Worm (Caenorhabditis elegans) whole organism, young adult: ENCODE measurements around the gene clec-252.

Experiments
- D2030.7 ChIP-seq: fragments of 200-800 bp; sonication (Bioruptor generic); IDR thresholded peaks from 2 replicates; pipeline ENCODE4 v1.3.6; 2022; ENCODE audit warnings: missing genetic modification reagents, missing genetic modification characterization, missing compliant biosample characterization
- F22D6.2 ChIP-seq: sonication (generic microtip); optimal IDR thresholded peaks from 2 replicates; lab custom pipeline; 2016; ENCODE audit warnings: mild to moderate bottlenecking, missing genetic modification characterization, missing compliant biosample characterization
- F23B12.7 ChIP-seq: sonication (generic microtip); optimal IDR thresholded peaks from 2 replicates; lab custom pipeline; 2017; ENCODE audit warnings: missing genetic modification characterization, mild to moderate bottlenecking, missing compliant biosample characterization, antibody characterized with exemption, moderate library complexity; ENCODE audit not compliant: insufficient read depth
- F55B11.4 ChIP-seq: sonication (generic microtip); optimal IDR thresholded peaks from 2 replicates; lab custom pipeline; 2016; ENCODE audit warnings: missing compliant biosample characterization, missing genetic modification characterization, borderline replicate concordance; ENCODE audit not compliant: insufficient read depth
- F57A8.1 ChIP-seq: fragments of 200-800 bp; sonication (Bioruptor generic); optimal IDR thresholded peaks from 2 replicates; lab custom pipeline; 2018; ENCODE audit warnings: mild to moderate bottlenecking, missing genetic modification characterization, moderate library complexity, missing compliant biosample characterization
- Y53F4B.3 ChIP-seq: fragments of 200-800 bp; sonication (Bioruptor generic); IDR thresholded peaks from 2 replicates; pipeline ENCODE4 v1.3.6; 2022; ENCODE audit warnings: missing genetic modification reagents, missing genetic modification characterization, missing compliant biosample characterization
- Y67H2A.10 ChIP-seq: fragments of 200-800 bp; sonication (Bioruptor generic); conservative IDR thresholded peaks from 2 replicates; pipeline ENCODE4 v1.3.6; 2022; ENCODE audit warnings: missing genetic modification reagents, missing genetic modification characterization, missing compliant biosample characterization
- Y95B8A.8 ChIP-seq: fragments of 200-800 bp; sonication (Bioruptor generic); IDR thresholded peaks from 2 replicates; pipeline ENCODE4 v1.3.6; 2022; ENCODE audit warnings: missing genetic modification reagents, missing genetic modification characterization, missing compliant biosample characterization
- ama-1 ChIP-seq, 3 experiments: fragments of 150-350 bp in 1 of 3; sonication (generic microtip) in 2 of 3; optimal IDR thresholded peaks; 2 replicates each; lab custom pipeline; 2014 to 2018; ENCODE audit warnings: missing biosample characterization in 2 of 3, missing genetic modification characterization in 2 of 3, missing genetic modification reagents in 2 of 3
- aptf-3 ChIP-seq: fragments of 200-800 bp; sonication (Bioruptor generic); IDR thresholded peaks from 2 replicates; pipeline ENCODE4 v1.3.6; 2022; ENCODE audit warnings: missing genetic modification characterization, missing compliant biosample characterization
- athp-1 ChIP-seq: sonication (generic microtip); optimal IDR thresholded peaks from 2 replicates; lab custom pipeline; 2017; ENCODE audit warnings: mild to moderate bottlenecking, missing genetic modification characterization, missing compliant biosample characterization
- attf-3 ChIP-seq: fragments of 200-800 bp; sonication (Bioruptor generic); conservative IDR thresholded peaks from 2 replicates; pipeline ENCODE4 v1.3.6; 2022; ENCODE audit warnings: missing genetic modification reagents, missing genetic modification characterization, missing compliant biosample characterization
- bed-1 ChIP-seq: fragments of 200-800 bp; sonication (Bioruptor generic); IDR thresholded peaks from 2 replicates; pipeline ENCODE4 v1.3.6; 2022; ENCODE audit warnings: missing genetic modification reagents, missing genetic modification characterization, missing compliant biosample characterization
- cebp-1 ChIP-seq, 2 experiments: fragments of 200-800 bp in 1 of 2; sonication (Bioruptor generic) in 1 of 2; sonication (generic microtip) in 1 of 2; IDR thresholded peaks in 1 of 2; optimal IDR thresholded peaks in 1 of 2; 2 replicates each; pipeline versions ENCODE4 v1.3.6 to Lab custom; 2017 to 2022; ENCODE audit warnings: missing compliant biosample characterization in 2 of 2, missing genetic modification characterization in 2 of 2, mild to moderate bottlenecking in 1 of 2, missing genetic modification reagents in 1 of 2, moderate library complexity in 1 of 2
- ceh-100 ChIP-seq: fragments of 200-800 bp; sonication (Bioruptor generic); IDR thresholded peaks from 2 replicates; pipeline ENCODE4 v1.3.6; 2022; ENCODE audit warnings: missing genetic modification reagents, missing genetic modification characterization, missing compliant biosample characterization
- ceh-58 ChIP-seq: fragments of 200-800 bp; sonication (Bioruptor generic); IDR thresholded peaks from 2 replicates; pipeline ENCODE4 v1.3.6; 2022; ENCODE audit warnings: missing genetic modification characterization, missing compliant biosample characterization
- ceh-79 ChIP-seq: sonication (generic microtip); optimal IDR thresholded peaks from 2 replicates; lab custom pipeline; 2017; ENCODE audit warnings: mild to moderate bottlenecking, missing genetic modification characterization, missing compliant biosample characterization
- ceh-91 ChIP-seq: fragments of 200-800 bp; sonication (Bioruptor generic); IDR thresholded peaks from 2 replicates; pipeline ENCODE4 v1.3.6; 2022; ENCODE audit warnings: missing genetic modification reagents, missing genetic modification characterization, missing compliant biosample characterization
- egrh-3 ChIP-seq: fragments of 200-800 bp; sonication (Bioruptor generic); IDR thresholded peaks from 2 replicates; pipeline ENCODE4 v1.3.6; 2022; ENCODE audit warnings: missing genetic modification reagents, missing genetic modification characterization, missing compliant biosample characterization
- hlh-26 ChIP-seq: fragments of 200-800 bp; sonication (Bioruptor generic); conservative IDR thresholded peaks from 2 replicates; pipeline ENCODE4 v1.3.6; 2022; ENCODE audit warnings: missing genetic modification reagents, missing genetic modification characterization, missing compliant biosample characterization
- hmg-20 ChIP-seq: fragments of 200-800 bp; sonication (Bioruptor generic); IDR thresholded peaks from 2 replicates; pipeline ENCODE4 v1.3.6; 2022; ENCODE audit warnings: missing genetic modification reagents, missing genetic modification characterization, missing compliant biosample characterization
- lag-1 ChIP-seq: fragments of 200-800 bp; sonication (Bioruptor generic); IDR thresholded peaks from 2 replicates; pipeline ENCODE4 v1.3.6; 2022; ENCODE audit warnings: missing genetic modification reagents, missing genetic modification characterization, missing compliant biosample characterization
- lsl-1 ChIP-seq: fragments of 200-800 bp; sonication (Bioruptor generic); optimal IDR thresholded peaks from 2 replicates; lab custom pipeline; 2018; ENCODE audit warnings: mild to moderate bottlenecking, missing genetic modification characterization, moderate library complexity, missing compliant biosample characterization
- madf-6 ChIP-seq: fragments of 200-800 bp; sonication (Bioruptor generic); IDR thresholded peaks from 2 replicates; pipeline ENCODE4 v1.3.6; 2022; ENCODE audit warnings: missing genetic modification reagents, missing genetic modification characterization, missing compliant biosample characterization
- mcd-1 ChIP-seq: fragments of 200-800 bp; sonication (Bioruptor generic); IDR thresholded peaks from 2 replicates; pipeline ENCODE4 v1.3.6; 2022; ENCODE audit warnings: missing genetic modification reagents, missing genetic modification characterization, missing compliant biosample characterization
- nfya-1 ChIP-seq: sonication (generic microtip); optimal IDR thresholded peaks from 2 replicates; lab custom pipeline; 2017; ENCODE audit warnings: antibody characterized with exemption, missing compliant biosample characterization, missing genetic modification characterization, borderline replicate concordance; ENCODE audit not compliant: insufficient read depth
- nhr-120 ChIP-seq: fragments of 200-800 bp; sonication (Bioruptor generic); IDR thresholded peaks from 2 replicates; pipeline ENCODE4 v1.3.6; 2022; ENCODE audit warnings: missing genetic modification characterization, missing compliant biosample characterization
- nhr-80 ChIP-seq: sonication (generic microtip); optimal IDR thresholded peaks from 2 replicates; lab custom pipeline; 2016; ENCODE audit warnings: missing genetic modification characterization, missing compliant biosample characterization
- sea-2 ChIP-seq: fragments of 200-800 bp; sonication (Bioruptor generic); IDR thresholded peaks from 2 replicates; pipeline ENCODE4 v1.3.6; 2022; ENCODE audit warnings: missing genetic modification characterization, missing compliant biosample characterization
- snpc-3.4 ChIP-seq: sonication (generic microtip); optimal IDR thresholded peaks from 2 replicates; lab custom pipeline; 2017; ENCODE audit warnings: missing genetic modification characterization, mild to moderate bottlenecking, missing compliant biosample characterization, antibody characterized with exemption, moderate library complexity, missing genotype, missing genetic modification reagents
- somi-1 ChIP-seq: fragments of 200-800 bp; sonication (Bioruptor generic); optimal IDR thresholded peaks from 2 replicates; lab custom pipeline; 2018; ENCODE audit warnings: mild to moderate bottlenecking, missing genetic modification characterization, missing compliant biosample characterization
- zfh-2 ChIP-seq: fragments of 200-800 bp; sonication (Bioruptor generic); conservative IDR thresholded peaks from 2 replicates; pipeline ENCODE4 v1.3.6; 2022; ENCODE audit warnings: missing genetic modification reagents, missing genetic modification characterization, missing compliant biosample characterization
- ztf-28 ChIP-seq: fragments of 200-800 bp; sonication (Bioruptor generic); IDR thresholded peaks from 2 replicates; pipeline ENCODE4 v1.3.6; 2022; ENCODE audit warnings: missing genetic modification reagents, missing genetic modification characterization, missing compliant biosample characterization

The clec-252 gene

DNA sequence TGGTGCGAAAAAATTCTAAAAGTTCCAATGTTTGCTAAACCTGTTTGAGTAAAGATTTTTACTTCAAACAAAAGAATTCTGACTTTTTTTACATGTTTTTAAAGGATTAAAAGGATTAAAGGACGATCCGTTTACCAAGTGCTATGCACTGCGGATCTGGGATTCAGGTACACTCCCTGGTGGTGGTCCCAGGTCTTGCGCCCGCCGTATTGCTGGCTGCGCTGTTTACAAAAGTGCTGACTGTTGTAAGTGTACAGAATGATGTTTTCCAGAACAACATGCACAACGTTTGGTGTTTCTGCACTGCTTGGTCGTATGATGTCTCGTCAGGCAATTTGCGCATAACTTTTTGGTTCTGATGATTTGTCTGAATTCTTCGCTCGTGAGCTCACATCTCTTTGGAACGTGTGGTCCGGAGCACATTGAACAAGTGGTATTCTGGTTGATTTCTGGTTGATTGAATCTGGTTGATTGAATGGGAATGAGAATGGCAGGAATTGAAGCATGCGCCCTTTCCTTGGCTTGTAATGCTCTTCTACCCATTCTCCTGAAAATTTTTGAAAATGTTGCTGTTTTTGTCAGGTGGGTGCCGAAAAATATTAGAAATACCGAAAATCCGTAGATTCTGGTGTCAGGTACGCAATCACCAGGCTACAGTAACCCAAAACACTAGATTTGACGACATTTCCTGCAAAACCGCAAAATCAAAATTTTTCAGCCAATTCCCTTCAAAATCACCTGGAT, 43.1 kb downstream of the clec-252 start:
- TF ChIP-seq F22D6.2 (tag; lab: Kevin White, UChicago) (no peak), ama-1 (optimal IDR thresholded peaks at IDR 0.05; lab: Kevin White, UChicago) (no peak), ama-1 (GFP tag; optimal IDR thresholded peaks at IDR 0.05; lab: Kevin White, UChicago) (no peak), somi-1 (peak; percentile 20), hmg-20 (GFP tag; lab: Robert Waterston, UW) (no peak), nhr-80 (no peak), aptf-3 (GFP tag; lab: Robert Waterston, UW) (peak; percentile 56; the same call in 1 of the 2 replicates), D2030.7 (GFP tag; lab: Robert Waterston, UW) (no peak), snpc-3.4 (tag; lab: Kevin White, UChicago) (no peak), bed-1 (0 out of 2 replicates have a peak, but pooled peaks have one; percentile 37), ceh-79 (tag; lab: Kevin White, UChicago) (no peak), nhr-120 (GFP tag; lab: Robert Waterston, UW) (0 out of 2 replicates have a peak, but pooled peaks have one; percentile 65), hlh-26 (no peak), F55B11.4 (tag; lab: Kevin White, UChicago) (no peak), nfya-1 (tag; lab: Kevin White, UChicago) (peak; percentile 66), F57A8.1 (GFP tag; lab: Kevin White, UChicago) (no peak), cebp-1 (GFP tag; IDR thresholded peaks at IDR 0.05; lab: Robert Waterston, UW) (no peak), cebp-1 (tag; optimal IDR thresholded peaks at IDR 0.05; lab: Kevin White, UChicago) (no peak), ceh-91 (GFP tag; lab: Robert Waterston, UW) (no peak), mcd-1 (GFP tag; lab: Robert Waterston, UW) (0 out of 2 replicates have a peak, but pooled peaks have one; percentile 35), lag-1 (GFP tag; lab: Robert Waterston, UW) (0 out of 2 replicates have a peak, but pooled peaks have one; percentile 39), sea-2 (GFP tag; lab: Robert Waterston, UW) (no peak), zfh-2 (GFP tag; lab: Robert Waterston, UW) (no peak), attf-3 (GFP tag; lab: Robert Waterston, UW) (no peak), athp-1 (tag; lab: Kevin White, UChicago) (no peak), egrh-3 (GFP tag; lab: Robert Waterston, UW) (no peak), F23B12.7 (no peak), ceh-58 (GFP tag; lab: Robert Waterston, UW) (peak; percentile 88), madf-6 (GFP tag; lab: Robert Waterston, UW) (no peak)

DNA sequence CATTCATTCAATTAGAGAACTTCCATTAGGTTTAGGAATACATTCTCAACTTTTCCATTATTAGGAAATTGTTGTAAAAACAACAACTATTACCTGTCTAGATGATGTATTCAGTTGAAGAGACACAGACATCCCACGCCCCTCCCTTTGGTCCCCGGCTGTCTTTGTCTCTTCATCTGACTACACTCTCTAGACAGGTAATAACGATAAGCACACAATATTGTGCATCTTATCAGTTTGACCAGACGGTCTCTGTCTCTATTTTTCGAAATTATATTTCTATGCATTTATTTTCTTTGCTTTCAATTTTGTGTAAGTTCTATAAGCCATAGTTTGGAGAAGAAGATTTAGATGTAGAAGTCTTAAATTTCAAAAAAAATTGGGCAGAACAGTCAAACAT, 47.3 kb downstream of the clec-252 start, which contains the start of gene Y69H2.9:
Y69H2.9 (plus strand) TSS at position 233 of the 400 bp plus-strand sequence.
- no peak for TF ChIP-seq Y67H2A.10 (GFP tag; lab: Robert Waterston, UW)
- no peak for TF ChIP-seq Y95B8A.8 (GFP tag; lab: Robert Waterston, UW)
- TF ChIP-seq attf-3 (GFP tag; lab: Robert Waterston, UW): 0 out of 2 replicates have a peak, but pooled peaks have one; percentile 22
- TF ChIP-seq Y53F4B.3: no peak
- peak; percentile 78 for TF ChIP-seq nhr-80
- no peak for TF ChIP-seq lsl-1 (GFP tag; lab: Kevin White, UChicago)
- TF ChIP-seq, all 124 proteins: peak for 2

DNA sequence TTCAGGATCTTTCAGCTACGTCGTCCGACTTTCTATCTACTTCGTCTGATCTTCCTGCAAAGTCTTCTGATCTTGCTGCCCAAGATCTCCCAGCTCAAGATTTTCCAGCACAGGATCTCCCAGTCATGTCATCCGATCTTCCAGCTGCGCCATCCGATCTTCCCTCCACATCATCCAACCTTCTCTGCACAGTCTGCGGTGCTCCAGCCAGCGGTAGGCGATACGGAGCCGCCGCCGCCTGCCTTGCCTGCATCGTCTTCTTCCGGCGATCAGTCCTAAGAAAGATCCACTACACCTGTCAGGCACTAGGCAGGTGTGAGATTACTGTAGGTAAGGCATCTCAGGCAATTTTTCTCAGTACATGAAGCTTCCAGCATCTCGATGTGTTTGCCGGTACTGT, 49.3 kb downstream of the clec-252 start, which contains the start of gene nhr-241:
nhr-241 (plus strand) TSS at position 126 of the 400 bp plus-strand sequence.
- TF ChIP-seq zfh-2 (GFP tag; lab: Robert Waterston, UW) (peak; percentile 84), ceh-100 (GFP tag; lab: Robert Waterston, UW) (no peak), nhr-120 (GFP tag; lab: Robert Waterston, UW) (0 out of 2 replicates have a peak, but pooled peaks have one; percentile 37), ztf-28 (GFP tag; lab: Robert Waterston, UW) (no peak)
